Fruit fly (Drosophila melanogaster) Kc167 (cell line): Measurements from ENCODE around the gene CG15399.

Experiments
- Myc ChIP-seq: fragments of >200 bp; optimal IDR thresholded peaks from 2 replicates; lab custom pipeline; 2017; ENCODE audit warnings: missing external identifiers
- Sin3A ChIP-seq: fragments of >200 bp; optimal IDR thresholded peaks from 2 replicates; lab custom pipeline; 2018; ENCODE audit warnings: missing external identifiers
- h ChIP-seq: fragments of >200 bp; optimal IDR thresholded peaks from 3 replicates; lab custom pipeline; 2018; ENCODE audit warnings: missing external identifiers
- insv ChIP-seq: fragments of >200 bp; optimal IDR thresholded peaks from 3 replicates; lab custom pipeline; 2018; ENCODE audit warnings: missing external identifiers
- psq ChIP-seq: fragments of >200 bp; optimal IDR thresholded peaks from 2 replicates; lab custom pipeline; 2017; ENCODE audit warnings: missing external identifiers
- ttk ChIP-seq: sonication (Bioruptor generic); optimal IDR thresholded peaks from 2 replicates; lab custom pipeline; 2017; ENCODE audit warnings: missing external identifiers

CG15399 gene

dm6 chr2L:2737561-2737960 lies 34.0 kb downstream of the CG15399 start:
- TF ChIP-seq Myc, result no peak
- TF ChIP-seq Sin3A (lab: Kevin White, UChicago), result no peak
- TF ChIP-seq psq, result no peak
- no peak for TF ChIP-seq ttk
- no peak for TF ChIP-seq insv (lab: Kevin White, UChicago)
- no peak for TF ChIP-seq h (lab: Kevin White, UChicago)

- TF ChIP-seq insv (lab: Kevin White, UChicago) (no peak), ttk (no peak), Sin3A (lab: Kevin White, UChicago) (no peak), psq (no peak), Myc (no peak), h (lab: Kevin White, UChicago) (no peak)
Observed at dm6 chr2L:2735539-2735938, 36.0 kb downstream of the CG15399 start.

- TF ChIP-seq h (lab: Kevin White, UChicago) (no peak), insv (lab: Kevin White, UChicago) (no peak), ttk (no peak), Myc (no peak), Sin3A (lab: Kevin White, UChicago) (no peak), psq (no peak)
Observed at dm6 chr2L:2734946-2735345, 36.6 kb downstream of the CG15399 start.

- TF ChIP-seq Myc (no peak), Sin3A (lab: Kevin White, UChicago) (no peak), psq (no peak), insv (lab: Kevin White, UChicago) (no peak), h (lab: Kevin White, UChicago) (no peak), ttk (no peak)
Observed at dm6 chr2L:2734215-2734614, 37.4 kb downstream of the CG15399 start.

dm6 chr2L:2732139-2732830 lies 39.3 kb downstream of the CG15399 start:
- TF ChIP-seq insv (lab: Kevin White, UChicago) (no peak), ttk (no peak), Myc (no peak), h (lab: Kevin White, UChicago) (no peak), Sin3A (lab: Kevin White, UChicago) (no peak)

- no peak for TF ChIP-seq psq
- TF ChIP-seq Myc, result no peak
- TF ChIP-seq insv (lab: Kevin White, UChicago), result no peak
- no peak for TF ChIP-seq Sin3A (lab: Kevin White, UChicago)
- no peak for TF ChIP-seq h (lab: Kevin White, UChicago)
- no peak for TF ChIP-seq ttk
Observed at dm6 chr2L:2731370-2732138, 40.0 kb downstream of the CG15399 start.

dm6 chr2L:2730756-2731155 lies 40.8 kb downstream of the CG15399 start:
- no peak for TF ChIP-seq Myc
- no peak for TF ChIP-seq h (lab: Kevin White, UChicago)
- no peak for TF ChIP-seq insv (lab: Kevin White, UChicago)
- TF ChIP-seq psq, result no peak
- TF ChIP-seq ttk, result no peak
- TF ChIP-seq Sin3A (lab: Kevin White, UChicago), result no peak

dm6 chr2L:2729882-2730281 lies 41.7 kb downstream of the CG15399 start:
- no peak for TF ChIP-seq Myc
- no peak for TF ChIP-seq insv (lab: Kevin White, UChicago)
- no peak for TF ChIP-seq psq
- TF ChIP-seq Sin3A (lab: Kevin White, UChicago), result no peak
- no peak for TF ChIP-seq h (lab: Kevin White, UChicago)
- TF ChIP-seq ttk, result no peak

- TF ChIP-seq h (lab: Kevin White, UChicago) (no peak), ttk (no peak), Sin3A (lab: Kevin White, UChicago) (no peak), insv (lab: Kevin White, UChicago) (no peak), Myc (no peak), psq (no peak)
Observed at dm6 chr2L:2728577-2728976, 43.0 kb downstream of the CG15399 start.

- TF ChIP-seq ttk, result no peak
- no peak for TF ChIP-seq Sin3A (lab: Kevin White, UChicago)
- TF ChIP-seq psq, result no peak
- no peak for TF ChIP-seq h (lab: Kevin White, UChicago)
- TF ChIP-seq insv (lab: Kevin White, UChicago), result no peak
- no peak for TF ChIP-seq Myc
Observed at dm6 chr2L:2727812-2728211, 43.8 kb downstream of the CG15399 start.

dm6 chr2L:2727364-2727763 lies 44.2 kb downstream of the CG15399 start:
- TF ChIP-seq insv (lab: Kevin White, UChicago), result no peak
- TF ChIP-seq h (lab: Kevin White, UChicago), result no peak
- TF ChIP-seq psq, result no peak

- TF ChIP-seq Sin3A (lab: Kevin White, UChicago) (no peak), insv (lab: Kevin White, UChicago) (no peak), Myc (no peak), psq (no peak), ttk (no peak), h (lab: Kevin White, UChicago) (no peak)
Observed at dm6 chr2L:2725374-2725773, 46.2 kb downstream of the CG15399 start, which contains the start of gene CG31689. Gene CG31689 (plus strand): TSS chr2L:2725674.

dm6 chr2L:2724459-2724858 lies 47.1 kb downstream of the CG15399 start:
- TF ChIP-seq Sin3A (lab: Kevin White, UChicago) (no peak), Myc (no peak), psq (no peak), ttk (no peak), h (lab: Kevin White, UChicago) (no peak), insv (lab: Kevin White, UChicago) (no peak)
